Worm (Caenorhabditis elegans) whole organism, L4/young adult: ENCODE results near the gene exos-7.

Source experiments
- W03F9.2 ChIP-seq: fragments of 150-350 bp; optimal IDR thresholded peaks from 2 replicates; lab custom pipeline; 2014; ENCODE audit warnings: missing biosample characterization, missing genetic modification characterization
- dao-5 ChIP-seq: sonication (generic microtip); optimal IDR thresholded peaks from 2 replicates; lab custom pipeline; 2016; ENCODE audit warnings: missing genotype, missing genetic modification characterization, moderate library complexity, missing compliant biosample characterization
- him-1 ChIP-seq: sonication (generic microtip); optimal IDR thresholded peaks from 2 replicates; lab custom pipeline; 2016; ENCODE audit warnings: missing genotype, missing genetic modification reagents, missing genetic modification characterization, missing compliant biosample characterization

The exos-7 gene

ce11 chrV:20838565-20838964 is at the start of gene exos-7:
exos-7 (plus strand) TSS chrV:20838865.
- TF ChIP-seq dao-5 (tag; lab: Kevin White, UChicago) (no peak), W03F9.2 (tag; lab: Kevin White, UChicago) (no peak), him-1 (tag; lab: Kevin White, UChicago) (no peak)

ce11 chrV:20789105-20789504 is 49.6 kb upstream of the exos-7 start, which contains the start of gene tpan-1:
tpan-1 (plus strand) TSS chrV:20789502.
- peak; percentile 94 for TF ChIP-seq him-1 (tag; lab: Kevin White, UChicago)
- no peak for TF ChIP-seq W03F9.2 (tag; lab: Kevin White, UChicago)
- no peak for TF ChIP-seq dao-5 (tag; lab: Kevin White, UChicago)

DNA sequence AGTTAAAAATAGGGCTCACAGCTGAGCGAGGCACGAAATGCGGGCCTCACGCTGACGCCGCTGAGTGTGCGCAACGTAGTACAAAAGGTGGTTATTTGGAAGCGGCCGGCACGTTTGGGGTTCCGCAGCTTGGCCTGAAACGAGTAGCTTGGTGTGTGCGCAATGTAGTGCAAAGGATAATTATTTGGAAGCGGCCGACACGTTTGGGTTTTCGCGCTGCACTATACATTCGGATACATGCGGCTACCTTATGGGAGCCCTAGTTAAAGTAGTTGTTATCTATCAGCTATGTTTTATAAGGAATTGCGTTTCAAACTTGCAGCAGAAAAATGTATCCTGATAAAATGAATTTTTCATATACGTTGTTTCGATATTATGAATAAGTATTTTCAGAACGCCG is 48.7 kb upstream of the exos-7 start, which contains the start of gene Y44A6D.1:
Gene Y44A6D.1 (minus strand): TSS at position 23 of the 400 bp plus-strand sequence.
- no peak for TF ChIP-seq him-1 (tag; lab: Kevin White, UChicago)
- no peak for TF ChIP-seq W03F9.2 (tag; lab: Kevin White, UChicago)
- no peak for TF ChIP-seq dao-5 (tag; lab: Kevin White, UChicago)

DNA sequence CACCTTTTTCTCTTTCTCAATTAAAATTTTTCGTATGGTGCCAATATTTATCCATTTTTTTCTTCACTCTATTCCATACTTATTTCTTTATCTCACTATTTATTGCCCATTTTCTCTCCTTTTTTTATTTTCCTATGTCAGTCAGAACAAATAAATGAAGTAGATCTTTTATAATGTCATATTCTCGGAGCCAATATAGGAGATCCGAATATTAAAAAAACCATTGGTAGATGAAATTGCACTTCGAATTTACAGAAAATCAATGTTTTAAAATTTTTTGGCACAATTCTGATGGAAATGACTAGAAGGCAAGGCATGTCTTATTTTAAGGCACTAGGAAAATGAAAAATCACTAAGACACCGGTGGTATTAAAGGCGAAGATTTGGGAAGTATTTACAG is 48.0 kb upstream of the exos-7 start:
- TF ChIP-seq him-1 (tag; lab: Kevin White, UChicago) (no peak), W03F9.2 (tag; lab: Kevin White, UChicago) (no peak), dao-5 (tag; lab: Kevin White, UChicago) (no peak)

ce11 chrV:20792371-20792890 is 46.2 kb upstream of the exos-7 start, which contains the start of gene Y44A6D.3:
Y44A6D.3 (minus strand) TSS chrV:20792421.
- TF ChIP-seq dao-5 (tag; lab: Kevin White, UChicago) (no peak), him-1 (tag; lab: Kevin White, UChicago) (no peak), W03F9.2 (tag; lab: Kevin White, UChicago) (no peak)

- TF ChIP-seq dao-5 (tag; lab: Kevin White, UChicago), result no peak
- no peak for TF ChIP-seq W03F9.2 (tag; lab: Kevin White, UChicago)
- no peak for TF ChIP-seq him-1 (tag; lab: Kevin White, UChicago)
These were observed 44.9 kb upstream of the exos-7 start for ce11 chrV:20793761-20794160.

DNA sequence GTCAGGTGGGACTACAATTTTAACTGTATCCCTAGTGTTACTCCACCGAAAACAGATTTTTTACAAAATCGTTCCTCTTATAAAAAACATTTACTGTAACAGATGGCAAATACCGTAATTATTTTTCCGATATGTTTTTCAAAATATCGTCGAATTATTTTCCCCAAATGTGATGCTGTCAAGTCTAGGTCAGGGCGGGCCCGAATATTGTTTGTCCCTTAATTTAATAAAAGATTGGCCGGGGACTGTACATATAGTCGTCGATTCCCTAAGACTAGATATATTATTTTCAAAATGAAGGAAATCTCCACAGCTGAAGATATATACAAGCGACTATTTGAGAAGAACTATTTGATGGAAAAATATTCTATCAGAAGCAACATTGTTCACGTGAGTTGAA is 40.7 kb upstream of the exos-7 start, which contains the start of gene sdf-9:
Gene sdf-9 (plus strand): TSS at position 301 of the 400 bp plus-strand sequence.
- no peak for TF ChIP-seq him-1 (tag; lab: Kevin White, UChicago)
- no peak for TF ChIP-seq W03F9.2 (tag; lab: Kevin White, UChicago)
- no peak for TF ChIP-seq dao-5 (tag; lab: Kevin White, UChicago)

- no peak for TF ChIP-seq him-1 (tag; lab: Kevin White, UChicago)
- TF ChIP-seq dao-5 (tag; lab: Kevin White, UChicago), result no peak
- TF ChIP-seq W03F9.2 (tag; lab: Kevin White, UChicago), result no peak
These were observed 35.8 kb upstream of the exos-7 start, which contains the start of gene Y44A6D.5 for ce11 chrV:20802906-20803305. Y44A6D.5 (minus strand) TSS chrV:20803006.

DNA sequence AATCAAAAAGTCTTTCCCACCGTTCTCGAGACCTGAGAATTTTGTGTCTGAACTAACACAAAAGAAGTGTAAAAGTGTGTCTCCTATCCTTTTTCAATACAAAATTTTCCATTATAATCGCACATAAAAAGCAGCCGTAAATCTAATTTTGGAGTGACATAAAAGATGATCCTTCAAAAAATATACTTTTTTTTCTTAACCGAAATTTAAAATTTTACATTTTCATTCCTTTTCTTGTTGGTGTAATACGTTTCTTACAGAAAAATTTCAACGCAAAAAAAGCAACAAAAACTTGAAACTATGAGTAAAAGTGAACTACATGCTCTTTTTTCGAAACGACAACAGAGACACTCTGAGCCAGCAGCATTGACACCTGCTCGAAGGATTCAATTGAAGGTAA is 31.6 kb upstream of the exos-7 start, which contains the start of gene Y44A6D.6:
Gene Y44A6D.6 (plus strand): TSS at position 301 of the 400 bp plus-strand sequence.
- no peak for TF ChIP-seq dao-5 (tag; lab: Kevin White, UChicago)
- TF ChIP-seq W03F9.2 (tag; lab: Kevin White, UChicago), result no peak
- no peak for TF ChIP-seq him-1 (tag; lab: Kevin White, UChicago)

ce11 chrV:20813646-20814045 is 25.0 kb upstream of the exos-7 start:
- TF ChIP-seq W03F9.2 (tag; lab: Kevin White, UChicago) (no peak), dao-5 (tag; lab: Kevin White, UChicago) (no peak), him-1 (tag; lab: Kevin White, UChicago) (no peak)

DNA sequence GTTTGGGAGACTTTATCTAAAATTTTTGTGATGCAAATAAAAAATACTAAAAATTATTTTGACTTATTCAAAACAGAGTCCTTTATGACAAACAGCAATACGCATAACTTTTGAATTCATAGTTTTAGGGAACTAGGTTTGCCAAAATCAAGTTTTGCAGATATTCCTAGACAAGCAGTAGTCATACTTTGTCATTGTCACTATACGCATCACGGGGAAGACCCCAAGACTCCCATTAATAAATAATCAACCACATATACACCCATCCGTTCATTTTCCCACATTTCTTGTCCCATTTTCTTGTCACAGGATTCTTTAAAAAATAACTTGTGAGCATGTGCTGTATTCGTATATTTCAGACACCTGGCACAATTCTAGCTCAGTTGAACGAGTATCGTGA is 24.2 kb upstream of the exos-7 start, which contains the start of gene Y44A6D.7:
Gene Y44A6D.7 (plus strand): TSS at position 301 of the 400 bp plus-strand sequence.
- TF ChIP-seq dao-5 (tag; lab: Kevin White, UChicago) (no peak), W03F9.2 (tag; lab: Kevin White, UChicago) (no peak), him-1 (tag; lab: Kevin White, UChicago) (no peak)

DNA sequence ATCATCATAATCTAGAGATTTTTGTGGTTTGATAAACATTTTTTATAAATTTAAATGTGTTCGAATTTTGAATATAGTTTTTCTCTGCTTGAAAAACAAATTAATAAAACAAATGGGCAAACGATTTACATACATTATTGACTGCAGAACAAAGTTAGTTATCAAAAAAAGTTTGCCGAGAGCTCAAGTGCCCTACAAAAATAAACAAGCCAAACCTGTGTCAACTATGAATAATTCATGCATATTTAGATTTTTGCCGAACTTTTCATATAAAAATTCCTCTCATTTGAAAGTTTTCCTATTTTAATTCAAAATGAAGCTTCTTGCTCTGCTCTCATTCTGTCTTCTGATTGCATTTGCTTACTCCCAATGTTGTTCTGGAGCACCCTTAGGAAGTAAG is 22.8 kb upstream of the exos-7 start, which contains the start of gene sshk-1:
Gene sshk-1 (plus strand): TSS at position 301 of the 400 bp plus-strand sequence.
- no peak for TF ChIP-seq W03F9.2 (tag; lab: Kevin White, UChicago)
- TF ChIP-seq dao-5 (tag; lab: Kevin White, UChicago), result no peak
- no peak for TF ChIP-seq him-1 (tag; lab: Kevin White, UChicago)

DNA sequence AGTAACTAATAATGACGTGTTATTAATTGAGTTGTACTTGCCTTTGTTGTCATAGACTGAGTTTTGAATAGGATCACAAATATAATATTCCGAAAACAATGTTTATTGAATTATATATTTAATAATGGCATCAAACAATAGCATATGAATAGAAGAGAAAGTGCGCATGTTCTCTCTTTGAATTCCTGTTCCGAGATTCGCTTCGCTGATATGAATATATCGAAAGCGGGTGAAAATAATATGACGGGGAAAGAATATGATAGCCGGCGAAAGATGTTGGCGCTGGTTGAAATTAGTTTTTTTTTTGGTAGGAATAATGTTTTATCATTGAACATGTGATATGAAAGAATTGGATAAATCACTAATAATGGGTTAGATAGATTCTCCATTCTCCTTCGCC is 18.6 kb upstream of the exos-7 start, which contains the start of gene T03D8.6:
Gene T03D8.6 (minus strand): TSS at position 298 of the 400 bp plus-strand sequence.
- TF ChIP-seq dao-5 (tag; lab: Kevin White, UChicago) (no peak), him-1 (tag; lab: Kevin White, UChicago) (no peak), W03F9.2 (tag; lab: Kevin White, UChicago) (no peak)
